Worm (Caenorhabditis elegans): ENCODE measurements around the gene unc-98.

ce11 chrX:7583930-7584329, 10.5 kb upstream of the unc-98 start:
- TF ChIP-seq ceh-32 (tag; optimal IDR thresholded peaks at IDR 0.05; ENCODE audit: poor library complexity), result no peak
- no peak for TF ChIP-seq lsy-2 (tag; optimal IDR thresholded peaks at IDR 0.05)
- TF ChIP-seq Y75B8A.6 (GFP tag; IDR thresholded peaks at IDR 0.05), result no peak
- TF ChIP-seq lin-13 (GFP tag; optimal IDR thresholded peaks at IDR 0.05), result no peak
- no peak for TF ChIP-seq attf-4 (tag; optimal IDR thresholded peaks at IDR 0.05)
- TF ChIP-seq nhr-11 (tag; optimal IDR thresholded peaks at IDR 0.05), result no peak
- TF ChIP-seq unc-62 (GFP tag; optimal IDR thresholded peaks at IDR 0.05 in 1 of 2), result peak in 1 of 2 experiments; percentile 95
- TF ChIP-seq unc-62 (tag; optimal IDR thresholded peaks at IDR 0.05), result no peak
- TF ChIP-seq hlh-30 (tag; optimal IDR thresholded peaks at IDR 0.05; ENCODE audit: insufficient read depth), result no peak
